Fruit fly (Drosophila melanogaster) Kc167 (cell line): ENCODE results near the gene CG5608.

Source experiments
- Myc ChIP-seq: fragments of >200 bp; optimal IDR thresholded peaks from 2 replicates; lab custom pipeline; 2017; ENCODE audit warnings: missing external identifiers
- Sin3A ChIP-seq: fragments of >200 bp; optimal IDR thresholded peaks from 2 replicates; lab custom pipeline; 2018; ENCODE audit warnings: missing external identifiers
- h ChIP-seq: fragments of >200 bp; optimal IDR thresholded peaks from 3 replicates; lab custom pipeline; 2018; ENCODE audit warnings: missing external identifiers
- insv ChIP-seq: fragments of >200 bp; optimal IDR thresholded peaks from 3 replicates; lab custom pipeline; 2018; ENCODE audit warnings: missing external identifiers
- psq ChIP-seq: fragments of >200 bp; optimal IDR thresholded peaks from 2 replicates; lab custom pipeline; 2017; ENCODE audit warnings: missing external identifiers
- ttk ChIP-seq: sonication (Bioruptor generic); optimal IDR thresholded peaks from 2 replicates; lab custom pipeline; 2017; ENCODE audit warnings: missing external identifiers

The CG5608 gene

DNA sequence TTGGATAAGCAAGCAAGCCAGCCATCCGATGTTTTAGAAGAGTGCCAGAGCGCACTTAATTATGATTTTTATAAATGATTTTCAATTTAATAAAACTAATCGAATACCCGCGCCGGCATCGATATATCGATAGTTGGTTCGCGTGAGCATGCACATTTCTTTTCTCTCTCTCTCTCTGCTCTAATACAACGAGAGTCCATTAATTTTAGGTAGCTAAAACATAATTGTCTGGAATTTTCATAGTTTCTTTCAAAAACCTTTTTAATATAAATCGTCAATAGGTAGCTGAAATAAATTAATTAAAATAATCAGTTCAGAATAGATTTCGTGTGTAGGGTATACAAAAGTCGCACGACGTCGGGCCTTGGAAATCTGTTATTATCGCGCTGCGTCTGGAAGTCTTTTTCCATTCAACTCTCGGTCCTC lies 16.2 kb downstream of the CG5608 start, which contains the start of gene CG18549:
TSS of gene CG18549 (plus strand) at position 408 of the 426 bp plus-strand sequence.
- TF ChIP-seq Myc, result no peak
- TF ChIP-seq h (lab: Kevin White, UChicago), result no peak
- TF ChIP-seq psq, result no peak
- TF ChIP-seq insv (lab: Kevin White, UChicago), result no peak
- TF ChIP-seq ttk (lab: Kevin White, UChicago), result no peak
- TF ChIP-seq Sin3A (lab: Kevin White, UChicago), result no peak

DNA sequence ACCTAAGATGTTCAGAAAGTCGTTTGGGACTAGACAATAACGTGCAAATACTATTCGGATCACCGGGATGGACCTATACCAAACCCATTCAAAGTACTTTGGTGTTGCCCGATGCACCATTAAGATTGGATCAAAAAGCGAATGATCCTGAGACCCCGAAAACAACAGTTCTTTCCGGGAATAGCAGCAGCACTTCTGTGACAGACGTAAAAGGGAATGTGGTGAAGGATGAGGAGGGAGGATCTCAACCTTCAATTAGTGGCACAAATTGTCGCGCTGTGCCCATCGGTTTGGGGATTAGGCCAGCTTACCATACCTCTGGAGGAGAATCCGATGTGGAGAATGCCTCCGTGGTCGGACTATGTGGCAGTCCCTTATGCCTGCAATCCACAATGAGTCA lies 16.8 kb downstream of the CG5608 start:
- no peak for TF ChIP-seq insv (lab: Kevin White, UChicago)
- TF ChIP-seq psq, result no peak
- TF ChIP-seq h (lab: Kevin White, UChicago), result no peak
- TF ChIP-seq Myc, result no peak
- no peak for TF ChIP-seq Sin3A (lab: Kevin White, UChicago)
- TF ChIP-seq ttk (lab: Kevin White, UChicago), result no peak

DNA sequence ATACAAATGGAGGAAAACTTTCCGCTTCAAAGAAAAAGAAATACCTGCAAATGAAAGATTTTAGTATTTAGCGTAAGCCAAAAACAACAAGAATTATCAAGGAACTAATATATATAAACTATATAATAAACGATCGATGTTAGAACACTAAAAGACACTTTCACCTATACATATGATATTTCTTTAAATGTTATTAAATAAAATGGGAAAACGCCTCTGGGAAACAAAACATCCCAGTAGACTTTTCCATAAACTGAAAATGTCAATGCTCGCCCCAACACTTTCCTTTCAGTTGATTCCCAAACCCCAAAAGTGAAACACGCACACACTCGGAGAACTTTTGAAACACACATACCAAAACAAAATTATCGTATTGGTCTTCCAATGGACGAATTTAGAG lies 17.7 kb downstream of the CG5608 start, which contains the start of gene vrs:
TSS of gene vrs (plus strand) at position 301 of the 400 bp plus-strand sequence.
- TF ChIP-seq ttk (lab: Kevin White, UChicago) (no peak), insv (lab: Kevin White, UChicago) (no peak), Sin3A (lab: Kevin White, UChicago) (no peak), Myc (no peak), h (lab: Kevin White, UChicago) (no peak)

DNA sequence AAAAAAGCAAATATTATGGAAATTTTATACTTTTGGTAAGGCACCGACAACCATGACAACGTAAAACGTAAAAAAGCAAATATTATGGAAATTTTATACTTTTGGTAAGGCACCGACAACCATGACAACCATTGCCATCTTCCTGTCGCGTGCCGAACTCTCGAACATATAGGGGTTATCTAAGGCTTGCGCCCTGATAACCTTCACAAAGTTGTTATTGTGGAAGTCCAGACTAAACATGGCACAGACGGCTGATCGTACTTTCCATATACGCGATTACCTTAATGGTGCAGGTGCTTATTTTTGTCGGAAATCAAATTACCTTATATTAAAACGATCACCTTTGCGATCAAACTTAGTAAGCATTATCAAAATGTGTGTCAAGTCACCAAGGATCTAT lies 19.6 kb downstream of the CG5608 start:
- TF ChIP-seq h (lab: Kevin White, UChicago) (no peak), Sin3A (lab: Kevin White, UChicago) (no peak), Myc (no peak), insv (lab: Kevin White, UChicago) (no peak), ttk (lab: Kevin White, UChicago) (no peak), psq (no peak)

DNA sequence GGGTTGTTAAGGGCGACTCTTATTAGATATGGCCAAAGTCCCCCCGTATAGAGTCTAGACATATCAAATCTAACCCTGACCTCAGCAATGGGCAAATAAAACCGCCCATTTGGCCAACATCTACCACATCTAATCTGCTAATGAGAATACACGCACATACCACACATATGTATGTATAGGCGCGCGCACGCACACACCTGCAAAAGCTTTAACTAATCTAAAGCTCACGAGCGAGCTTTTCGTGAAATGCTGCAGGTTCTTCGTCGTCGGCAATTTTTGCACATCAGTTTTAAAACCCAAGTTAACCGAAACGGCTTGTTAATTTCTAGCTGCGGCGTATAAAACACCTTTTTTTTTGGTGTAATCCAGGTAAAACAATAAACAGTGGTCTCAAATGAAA lies 21.3 kb downstream of the CG5608 start:
- no peak for TF ChIP-seq Sin3A (lab: Kevin White, UChicago)
- TF ChIP-seq h (lab: Kevin White, UChicago), result no peak
- no peak for TF ChIP-seq ttk (lab: Kevin White, UChicago)

DNA sequence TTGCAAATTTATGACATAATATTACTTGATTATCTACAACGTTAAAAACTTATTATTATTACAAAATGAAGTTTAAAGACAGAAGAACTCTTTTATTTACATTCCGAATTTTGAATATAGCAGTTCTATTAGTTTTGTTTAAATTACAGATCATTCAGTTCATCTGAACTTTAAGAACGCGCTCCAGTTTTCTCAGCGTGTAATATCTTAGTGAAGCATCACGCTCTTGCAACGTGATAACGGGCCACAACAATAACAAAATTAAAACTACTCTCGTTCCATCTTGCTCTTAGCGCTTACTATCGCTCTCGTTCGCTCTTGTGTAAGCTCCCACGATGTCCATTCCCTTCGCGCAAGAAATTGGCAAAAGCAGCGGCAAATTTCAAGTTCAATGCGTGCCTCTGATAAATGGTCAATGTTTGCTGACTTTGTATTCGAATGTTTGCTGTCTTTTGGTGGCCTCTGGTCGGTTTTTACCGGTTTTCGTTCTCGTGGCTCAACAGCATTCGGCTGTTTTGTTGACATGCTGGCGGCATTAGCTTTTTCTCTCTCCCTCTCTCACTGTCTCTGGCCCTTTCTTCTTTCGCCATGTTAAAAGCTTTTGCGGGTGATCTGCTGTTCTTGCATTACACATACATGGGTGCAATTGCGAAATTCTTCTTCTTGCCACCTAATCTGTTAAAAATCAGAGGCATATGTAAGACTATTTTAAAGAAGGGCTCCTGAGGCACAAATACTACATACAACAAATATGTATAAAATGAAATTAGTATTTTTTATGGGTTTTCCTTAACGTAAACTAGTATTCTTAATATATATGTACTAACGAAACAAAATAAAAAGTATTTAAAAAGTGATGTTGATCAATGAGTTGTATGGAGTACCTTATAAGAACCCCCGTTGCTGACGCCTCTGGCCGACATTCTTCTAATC lies 22.2 kb downstream of the CG5608 start:
- TF ChIP-seq insv (lab: Kevin White, UChicago) (no peak), Sin3A (lab: Kevin White, UChicago) (no peak)

DNA sequence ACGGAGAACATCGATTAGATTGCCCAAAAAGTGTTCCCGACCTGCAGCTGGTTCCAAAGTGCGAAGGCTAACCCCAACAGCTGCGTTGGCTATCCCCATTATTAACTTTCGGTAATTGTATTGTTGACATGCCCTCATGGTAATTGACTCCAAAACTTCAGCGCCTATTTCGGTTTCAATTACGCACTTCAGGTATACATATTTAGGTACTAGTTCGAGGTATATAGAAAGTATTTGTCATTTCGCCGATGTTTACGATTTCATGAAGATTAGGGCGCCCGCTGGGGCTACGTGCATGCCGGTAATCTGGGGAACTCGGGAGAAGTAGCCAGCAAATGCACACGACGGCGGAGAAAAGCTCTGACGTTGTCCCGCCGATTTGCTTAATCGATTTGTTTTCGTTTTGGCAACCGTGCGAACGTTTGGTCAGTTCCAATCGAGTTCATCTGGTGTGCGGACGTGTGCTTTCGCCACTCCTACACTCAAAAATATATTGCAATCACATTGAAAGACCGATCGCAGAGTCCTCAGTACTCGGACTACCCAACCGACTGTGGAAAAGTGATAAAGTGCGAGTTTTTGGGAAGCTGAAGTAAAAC lies 24.0 kb downstream of the CG5608 start:
- TF ChIP-seq Sin3A (lab: Kevin White, UChicago), result no peak
- no peak for TF ChIP-seq psq
- no peak for TF ChIP-seq Myc
- TF ChIP-seq h (lab: Kevin White, UChicago), result no peak
- no peak for TF ChIP-seq insv (lab: Kevin White, UChicago)
- no peak for TF ChIP-seq ttk (lab: Kevin White, UChicago)

DNA sequence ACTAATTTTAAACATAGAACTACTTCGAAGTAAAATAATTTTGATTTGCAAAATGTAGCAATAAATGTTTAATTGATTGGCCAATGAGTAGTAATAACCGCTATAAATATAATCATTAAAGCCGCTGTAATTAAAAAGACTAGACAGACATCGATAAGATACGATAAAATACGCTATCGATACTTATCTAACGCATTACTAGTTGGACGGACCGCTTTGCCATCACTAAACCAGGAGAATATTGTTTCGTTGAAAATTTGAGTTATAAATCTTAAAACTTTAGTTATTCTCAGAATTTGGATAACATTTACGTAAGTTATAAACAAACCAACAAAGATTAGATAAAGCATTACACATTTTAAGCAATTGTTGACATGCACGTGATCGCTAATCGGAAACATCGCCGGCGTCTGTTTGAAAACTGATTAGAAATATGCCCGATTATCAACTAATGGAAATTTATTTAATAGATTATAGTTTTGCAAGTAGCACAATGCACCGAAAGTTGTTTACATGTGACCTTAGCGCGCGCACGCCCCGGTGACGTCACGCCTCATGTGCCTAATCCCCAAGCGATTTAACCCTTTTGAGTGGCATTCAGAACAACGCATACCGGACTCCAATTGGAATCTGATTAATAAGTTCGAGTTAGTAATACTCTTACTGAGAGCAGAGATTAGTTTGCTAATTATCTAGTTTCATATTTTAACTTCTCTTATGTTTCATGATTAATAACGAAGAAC lies 25.5 kb downstream of the CG5608 start, which contains the start of gene Desat1:
TSS of gene Desat1 (plus strand) at position 200 of the 743 bp plus-strand sequence.
- no peak for TF ChIP-seq Sin3A (lab: Kevin White, UChicago)
- no peak for TF ChIP-seq Myc
- no peak for TF ChIP-seq ttk (lab: Kevin White, UChicago)
- no peak for TF ChIP-seq insv (lab: Kevin White, UChicago)
- TF ChIP-seq h (lab: Kevin White, UChicago), result no peak
- TF ChIP-seq psq, result no peak

DNA sequence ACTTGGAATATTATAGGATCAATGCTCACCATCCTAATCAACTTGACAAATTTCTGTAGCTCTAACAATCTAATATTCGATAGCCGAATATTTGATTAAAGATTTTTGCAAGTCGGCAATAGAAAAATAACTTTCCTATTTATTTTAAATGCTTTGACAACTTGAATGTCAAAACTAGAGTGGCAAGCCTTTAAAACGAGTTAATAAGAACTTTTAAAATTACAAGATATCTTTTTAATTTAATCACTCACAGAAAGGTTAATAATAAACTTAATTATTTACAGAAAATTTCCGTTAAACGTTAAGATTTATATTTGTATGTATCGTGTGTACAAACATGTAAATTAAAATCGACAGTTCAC lies 26.1 kb downstream of the CG5608 start, which contains the start of the genes CG17207 and CG46427:
TSS of gene CG17207 (minus strand) at position 101 of the 362 bp plus-strand sequence.
TSS of gene CG46427 (minus strand) at position 101 of the 362 bp plus-strand sequence.
- no peak for TF ChIP-seq insv (lab: Kevin White, UChicago)
- TF ChIP-seq ttk (lab: Kevin White, UChicago), result no peak
- TF ChIP-seq Myc, result no peak
- no peak for TF ChIP-seq Sin3A (lab: Kevin White, UChicago)

DNA sequence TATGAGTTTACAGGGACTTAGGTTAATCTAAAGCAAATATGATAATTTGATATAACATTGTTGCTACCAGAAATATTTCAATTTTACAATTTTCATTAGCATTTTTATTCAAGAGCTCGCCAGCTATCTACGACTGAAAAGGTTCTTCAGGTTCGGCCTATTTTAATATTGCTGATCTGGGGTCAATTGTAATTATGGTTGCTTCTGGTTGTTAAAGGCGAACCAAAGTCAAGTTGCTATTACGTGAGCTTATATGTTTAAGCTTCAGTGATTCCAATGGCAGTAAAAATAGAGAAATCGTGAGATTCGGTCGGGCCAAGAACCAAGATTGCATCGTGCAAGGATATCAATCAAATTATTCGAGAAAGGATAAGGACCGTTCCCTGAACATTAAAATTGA lies 29.1 kb downstream of the CG5608 start, which contains the start of gene Desat2:
TSS of gene Desat2 (plus strand) at position 301 of the 400 bp plus-strand sequence.
- TF ChIP-seq ttk (lab: Kevin White, UChicago) (no peak), h (lab: Kevin White, UChicago) (no peak), insv (lab: Kevin White, UChicago) (no peak), Sin3A (lab: Kevin White, UChicago) (no peak), psq (no peak), Myc (no peak)

DNA sequence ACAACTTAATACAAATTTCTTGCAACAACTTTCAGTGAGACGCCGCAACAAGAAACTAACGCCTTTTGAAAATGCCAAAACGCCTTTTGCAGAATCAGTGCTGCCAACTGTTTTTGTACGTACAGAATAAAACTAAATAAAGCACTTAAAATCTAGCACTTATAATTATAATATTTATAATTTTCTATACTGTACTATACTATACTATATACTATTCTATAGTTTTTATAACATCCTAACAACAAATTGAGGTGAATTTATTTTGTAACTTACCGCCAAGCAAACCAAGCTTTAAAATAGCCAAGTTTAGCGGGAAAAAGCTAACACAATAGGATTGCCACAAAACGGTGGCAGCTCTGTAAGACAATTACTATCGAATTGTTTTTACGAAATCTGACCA lies 31.3 kb downstream of the CG5608 start, which contains the start of the genes Aos1 and Srlp:
TSS of gene Aos1 (minus strand) at position 59 of the 400 bp plus-strand sequence.
TSS of gene Srlp (plus strand) at position 335 of the 400 bp plus-strand sequence.
- no peak for TF ChIP-seq h (lab: Kevin White, UChicago)
- TF ChIP-seq Myc, result no peak
- no peak for TF ChIP-seq ttk (lab: Kevin White, UChicago)
- no peak for TF ChIP-seq Sin3A (lab: Kevin White, UChicago)
- TF ChIP-seq psq, result no peak
- no peak for TF ChIP-seq insv (lab: Kevin White, UChicago)
